Worm (Caenorhabditis elegans) whole organism, L2 larva: ENCODE measurements around the gene gex-4.
"Not testable (repeated sequence)": the region's sequence is repeated elsewhere in the genome, so short reads cannot be mapped to it uniquely, and the experiment has no call there.

Source experiments
- C34F6.9 ChIP-seq: fragments of 150-350 bp; optimal IDR thresholded peaks from 2 replicates; lab custom pipeline; 2014; ENCODE audit warnings: missing biosample characterization, missing genetic modification characterization
- F13H6.1 ChIP-seq: sonication (generic microtip); optimal IDR thresholded peaks from 2 replicates; lab custom pipeline; 2016; ENCODE audit warnings: missing genetic modification characterization, missing compliant biosample characterization
- R02D3.7 ChIP-seq: fragments of 150-350 bp; optimal IDR thresholded peaks from 2 replicates; lab custom pipeline; 2014; ENCODE audit warnings: missing biosample characterization, missing genetic modification characterization
- alr-1 ChIP-seq: fragments of 150-350 bp; optimal IDR thresholded peaks from 2 replicates; lab custom pipeline; 2014; ENCODE audit warnings: missing biosample characterization, missing genetic modification characterization
- ama-1 ChIP-seq: fragments of 150-350 bp; optimal IDR thresholded peaks from 2 replicates; lab custom pipeline; 2018; ENCODE audit warnings: inconsistent platforms
- blmp-1 ChIP-seq: sonication (generic microtip); optimal IDR thresholded peaks from 2 replicates; lab custom pipeline; 2017; ENCODE audit warnings: missing genetic modification characterization, mild to moderate bottlenecking, missing compliant biosample characterization, antibody characterized with exemption, moderate library complexity; ENCODE audit not compliant: insufficient read depth
- ceh-16 ChIP-seq: fragments of 150-350 bp; optimal IDR thresholded peaks from 2 replicates; lab custom pipeline; 2014; ENCODE audit warnings: missing biosample characterization, missing genetic modification characterization
- crh-2 ChIP-seq: sonication (generic microtip); optimal IDR thresholded peaks from 2 replicates; lab custom pipeline; 2017; ENCODE audit warnings: missing biosample characterization, missing genetic modification characterization
- dmd-4 ChIP-seq: sonication (generic microtip); optimal IDR thresholded peaks from 2 replicates; lab custom pipeline; 2017; ENCODE audit warnings: missing biosample characterization, missing genetic modification characterization
- elt-3 ChIP-seq: sonication (generic microtip); optimal IDR thresholded peaks from 2 replicates; lab custom pipeline; 2017; ENCODE audit warnings: missing biosample characterization, missing genetic modification characterization
- fos-1 ChIP-seq: fragments of 150-350 bp; optimal IDR thresholded peaks from 2 replicates; lab custom pipeline; 2014; ENCODE audit warnings: missing biosample characterization, missing genetic modification characterization
- gmeb-1 ChIP-seq: fragments of 150-350 bp; optimal IDR thresholded peaks from 2 replicates; lab custom pipeline; 2014; ENCODE audit warnings: missing biosample characterization, missing genetic modification characterization
- lin-39 ChIP-seq: fragments of 150-350 bp; optimal IDR thresholded peaks from 2 replicates; lab custom pipeline; 2014; ENCODE audit warnings: missing biosample characterization, missing genetic modification reagents, missing genetic modification characterization
- lsy-2 ChIP-seq, 2 experiments: fragments of 150-350 bp in 1 of 2; sonication (generic microtip) in 1 of 2; optimal IDR thresholded peaks; 2 replicates each; lab custom pipeline; 2014 to 2017; ENCODE audit warnings: missing biosample characterization in 2 of 2, missing genetic modification characterization in 2 of 2
- mab-5 ChIP-seq: fragments of 150-350 bp; optimal IDR thresholded peaks from 2 replicates; lab custom pipeline; 2014; ENCODE audit warnings: missing biosample characterization, missing genetic modification characterization
- mbf-1 ChIP-seq: sonication (generic microtip); optimal IDR thresholded peaks from 2 replicates; lab custom pipeline; 2017; ENCODE audit warnings: missing biosample characterization, missing genetic modification characterization
- mdl-1 ChIP-seq, 2 experiments: fragments of 150-350 bp in 1 of 2; sonication (generic microtip) in 1 of 2; optimal IDR thresholded peaks; 2 replicates each; lab custom pipeline; 2017; ENCODE audit warnings: missing biosample characterization in 2 of 2, missing genetic modification characterization in 2 of 2
- nhr-10 ChIP-seq: sonication (generic microtip); optimal IDR thresholded peaks from 2 replicates; lab custom pipeline; 2017; ENCODE audit warnings: missing biosample characterization, missing genetic modification characterization
- nhr-11 ChIP-seq: fragments of 150-350 bp; optimal IDR thresholded peaks from 2 replicates; lab custom pipeline; 2014; ENCODE audit warnings: missing biosample characterization, missing genetic modification characterization
- nhr-12 ChIP-seq: fragments of 150-350 bp; optimal IDR thresholded peaks from 2 replicates; lab custom pipeline; 2014; ENCODE audit warnings: missing biosample characterization, missing genetic modification characterization
- nhr-237 ChIP-seq: fragments of 150-350 bp; optimal IDR thresholded peaks from 2 replicates; lab custom pipeline; 2014; ENCODE audit warnings: missing biosample characterization, missing genetic modification characterization
- nhr-25 ChIP-seq: fragments of 150-350 bp; sonication (generic microtip); optimal IDR thresholded peaks from 3 replicates; lab custom pipeline; 2014; ENCODE audit warnings: missing biosample characterization, missing genetic modification characterization
- peb-1 ChIP-seq: fragments of 150-350 bp; optimal IDR thresholded peaks from 2 replicates; lab custom pipeline; 2014; ENCODE audit warnings: missing biosample characterization, missing genetic modification characterization
- sem-4 ChIP-seq: fragments of 150-350 bp; optimal IDR thresholded peaks from 2 replicates; lab custom pipeline; 2014; ENCODE audit warnings: missing biosample characterization, missing genetic modification reagents, missing genetic modification characterization
- skn-1 ChIP-seq: sonication (generic microtip); optimal IDR thresholded peaks from 2 replicates; lab custom pipeline; 2017; ENCODE audit warnings: missing biosample characterization, missing genetic modification characterization
- sma-9 ChIP-seq, 2 experiments: fragments of 150-350 bp in 1 of 2; sonication (generic microtip) in 1 of 2; optimal IDR thresholded peaks; 2 replicates each; lab custom pipeline; 2014 to 2016; ENCODE audit warnings: missing genetic modification characterization in 2 of 2, mild to moderate bottlenecking in 1 of 2, missing biosample characterization in 1 of 2, missing compliant biosample characterization in 1 of 2, missing genetic modification reagents in 1 of 2, moderate library complexity in 1 of 2
- unc-55 ChIP-seq: fragments of 150-350 bp; sonication (generic microtip); optimal IDR thresholded peaks from 3 replicates; lab custom pipeline; 2014; ENCODE audit warnings: missing biosample characterization, missing genetic modification reagents, missing genetic modification characterization
- unc-62 ChIP-seq: fragments of 150-350 bp; optimal IDR thresholded peaks from 2 replicates; lab custom pipeline; 2014; ENCODE audit warnings: missing biosample characterization, missing genetic modification reagents, missing genetic modification characterization
- zag-1 ChIP-seq: fragments of 150-350 bp; optimal IDR thresholded peaks from 2 replicates; lab custom pipeline; 2014; ENCODE audit warnings: missing biosample characterization, missing genetic modification characterization
- ztf-1 ChIP-seq: fragments of 200-800 bp; sonication (Bioruptor generic); conservative IDR thresholded peaks from 2 replicates; pipeline ENCODE4 v1.3.6; 2022; ENCODE audit warnings: missing genetic modification characterization, missing compliant biosample characterization
- ztf-11 ChIP-seq: sonication (generic microtip); optimal IDR thresholded peaks from 2 replicates; lab custom pipeline; 2017; ENCODE audit warnings: missing biosample characterization, missing genetic modification characterization
- ztf-4 ChIP-seq: fragments of 150-350 bp; optimal IDR thresholded peaks from 2 replicates; lab custom pipeline; 2014; ENCODE audit warnings: missing biosample characterization, missing genetic modification characterization

gex-4 gene

DNA sequence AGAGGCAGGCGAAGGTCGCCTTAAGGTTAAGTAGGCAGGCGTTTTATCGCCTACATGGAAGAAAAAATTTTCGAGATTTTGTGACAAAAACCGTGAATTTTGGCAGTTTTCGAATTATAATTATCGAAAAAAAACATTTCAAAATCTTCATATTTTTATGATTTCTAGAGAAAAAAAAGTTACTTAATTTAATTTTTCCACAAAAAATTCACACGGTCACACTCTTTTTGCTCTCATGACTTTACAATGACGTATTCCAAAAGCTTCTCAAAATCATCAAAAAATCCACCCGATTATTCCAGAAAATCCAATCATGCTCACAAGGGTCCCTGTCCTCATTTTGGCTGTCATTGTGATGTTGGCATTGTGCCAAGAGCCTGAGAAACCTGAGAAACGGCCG, 32.3 kb downstream of the gex-4 start, which contains the start of gene lury-1:
TSS of gene lury-1 (plus strand) at position 301 of the 400 bp plus-strand sequence.
- TF ChIP-seq crh-2 (no peak), alr-1 (tag; lab: Kevin White, UChicago) (no peak), ztf-4 (tag; lab: Kevin White, UChicago) (no peak), mbf-1 (tag; lab: Kevin White, UChicago) (no peak), ama-1 (lab: Kevin White, UChicago) (no peak), lsy-2 (tag; optimal IDR thresholded peaks at IDR 0.05; lab: Kevin White, UChicago) (no peak), F13H6.1 (tag; lab: Kevin White, UChicago) (no peak), C34F6.9 (tag; lab: Kevin White, UChicago) (no peak)

- TF ChIP-seq nhr-237 (tag; lab: Kevin White, UChicago) = no peak
- TF ChIP-seq nhr-11 (tag; lab: Kevin White, UChicago) = no peak
- TF ChIP-seq sma-9 (GFP tag; optimal IDR thresholded peaks at IDR 0.05; lab: Kevin White, UChicago) = no peak
- TF ChIP-seq sma-9 (tag; optimal IDR thresholded peaks at IDR 0.05; lab: Kevin White, UChicago) = no peak
- TF ChIP-seq lin-39 (tag; lab: Kevin White, UChicago) = no peak
- no peak for TF ChIP-seq gmeb-1
Observed at ce11 chrIII:12182919-12183318, 35.5 kb downstream of the gex-4 start, which contains the start of gene Y75B8A.10. Gene Y75B8A.10, minus strand, starts transcription at chrIII:12183019.

ce11 chrIII:12178121-12178520, 40.3 kb downstream of the gex-4 start:
- TF ChIP-seq nhr-25 (tag; lab: Kevin White, UChicago) = peak; percentile 26
- peak; percentile 58 for TF ChIP-seq blmp-1 (tag; lab: Kevin White, UChicago)
- no peak for TF ChIP-seq unc-62 (GFP tag; lab: Kevin White, UChicago)
- no peak for TF ChIP-seq mbf-1 (tag; lab: Kevin White, UChicago)
- TF ChIP-seq fos-1 = peak; percentile 20
- peak in 1 of 2 experiments; percentile 18 for TF ChIP-seq lsy-2 (tag; optimal IDR thresholded peaks at IDR 0.05; lab: Kevin White, UChicago)
- peak; percentile 62 for TF ChIP-seq sem-4 (tag; lab: Kevin White, UChicago)
- no peak for TF ChIP-seq ztf-11 (tag; lab: Kevin White, UChicago)
- TF ChIP-seq nhr-237 (tag; lab: Kevin White, UChicago) = no peak
- TF ChIP-seq peb-1 (tag; lab: Kevin White, UChicago) = peak; percentile 4
- no peak for TF ChIP-seq ztf-1
- TF ChIP-seq F13H6.1 (tag; lab: Kevin White, UChicago) = peak; percentile 59

DNA sequence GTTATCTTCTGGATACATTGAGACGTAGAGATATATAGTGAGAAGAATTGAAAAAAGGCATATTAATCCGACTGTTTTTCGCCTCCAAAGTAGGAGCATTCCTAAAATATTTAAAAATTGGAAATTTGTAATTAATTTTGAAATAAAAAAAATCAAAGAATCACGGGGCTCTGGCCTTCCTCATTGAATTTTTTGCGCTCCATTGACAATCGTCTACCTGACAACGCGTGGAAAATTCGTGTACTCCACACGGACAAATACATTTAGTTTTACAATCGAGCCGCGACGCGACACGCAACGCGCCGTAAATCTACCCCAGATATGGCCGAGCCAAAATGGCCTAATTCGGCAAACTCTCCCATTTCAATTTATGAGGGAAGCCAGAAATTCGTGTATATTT, 41.3 kb downstream of the gex-4 start, which contains the start of gene gly-11:
TSS of gene gly-11 (minus strand) at position 101 of the 400 bp plus-strand sequence.
- not testable (repeated sequence) for TF ChIP-seq lin-39 (tag; lab: Kevin White, UChicago); ceh-16; crh-2
- TF ChIP-seq, all 48 proteins: peak for 0; not testable (repeated sequence) for 48

- TF ChIP-seq nhr-10 (tag; lab: Kevin White, UChicago) (no peak), dmd-4 (no peak), R02D3.7 (tag; lab: Kevin White, UChicago) (no peak), crh-2 (no peak), ztf-11 (tag; lab: Kevin White, UChicago) (no peak), elt-3 (tag; lab: Kevin White, UChicago) (no peak), ama-1 (lab: Kevin White, UChicago) (no peak), nhr-25 (tag; lab: Kevin White, UChicago) (no peak), skn-1 (tag; lab: Kevin White, UChicago) (no peak), F13H6.1 (tag; lab: Kevin White, UChicago) (no peak), mab-5 (tag; lab: Kevin White, UChicago) (no peak), mdl-1 (tag; optimal IDR thresholded peaks at IDR 0.05; lab: Kevin White, UChicago) (no peak), C34F6.9 (tag; lab: Kevin White, UChicago) (no peak), unc-55 (GFP tag; lab: Kevin White, UChicago) (no peak), lsy-2 (tag; optimal IDR thresholded peaks at IDR 0.05; lab: Kevin White, UChicago) (no peak), alr-1 (tag; lab: Kevin White, UChicago) (no peak), nhr-12 (tag; lab: Kevin White, UChicago) (no peak), sma-9 (GFP tag; optimal IDR thresholded peaks at IDR 0.05; lab: Kevin White, UChicago) (no peak), sma-9 (tag; optimal IDR thresholded peaks at IDR 0.05; lab: Kevin White, UChicago) (no peak), zag-1 (tag; lab: Kevin White, UChicago) (no peak)
Observed at ce11 chrIII:12167030-12167429, 51.4 kb downstream of the gex-4 start.
